Worm (Caenorhabditis elegans) whole organism, young adult: ENCODE data around the gene skr-9.
"Not testable (repeated sequence)": the region's sequence is repeated elsewhere in the genome, so short reads cannot be mapped to it uniquely, and the experiment has no call there.

Experiments used
- B0035.1 ChIP-seq: sonication (generic microtip); optimal IDR thresholded peaks from 2 replicates; lab custom pipeline; 2016; ENCODE audit warnings: missing genetic modification characterization, mild to moderate bottlenecking, missing compliant biosample characterization, missing genotype, missing genetic modification reagents
- B0261.1 ChIP-seq: sonication (generic microtip); optimal IDR thresholded peaks from 2 replicates; lab custom pipeline; 2016; ENCODE audit warnings: mild to moderate bottlenecking, missing genetic modification characterization, moderate library complexity, missing compliant biosample characterization
- B0336.3 ChIP-seq: fragments of 200-800 bp; sonication (Bioruptor generic); IDR thresholded peaks from 2 replicates; pipeline ENCODE4 v1.3.6; 2022; ENCODE audit warnings: missing genetic modification characterization, missing compliant biosample characterization
- Y56A3A.18 ChIP-seq: fragments of 200-800 bp; sonication (Bioruptor generic); IDR thresholded peaks from 2 replicates; pipeline ENCODE4 v1.3.6; 2022; ENCODE audit warnings: missing genetic modification reagents, missing genetic modification characterization, missing compliant biosample characterization
- aptf-3 ChIP-seq: fragments of 200-800 bp; sonication (Bioruptor generic); IDR thresholded peaks from 2 replicates; pipeline ENCODE4 v1.3.6; 2022; ENCODE audit warnings: missing genetic modification characterization, missing compliant biosample characterization
- dpl-1 ChIP-seq: fragments of 150-350 bp; optimal IDR thresholded peaks from 2 replicates; lab custom pipeline; 2014; ENCODE audit warnings: missing biosample characterization, missing genetic modification reagents, missing genetic modification characterization
- gei-17 ChIP-seq: fragments of 200-800 bp; sonication (Bioruptor generic); optimal IDR thresholded peaks from 2 replicates; lab custom pipeline; 2018; ENCODE audit warnings: mild to moderate bottlenecking, missing genetic modification characterization, missing compliant biosample characterization
- hlh-12 ChIP-seq: sonication (generic microtip); optimal IDR thresholded peaks from 2 replicates; lab custom pipeline; 2016; ENCODE audit warnings: missing genetic modification characterization, missing compliant biosample characterization
- nfya-1 ChIP-seq: sonication (generic microtip); optimal IDR thresholded peaks from 2 replicates; lab custom pipeline; 2017; ENCODE audit warnings: antibody characterized with exemption, missing compliant biosample characterization, missing genetic modification characterization, borderline replicate concordance; ENCODE audit not compliant: insufficient read depth
- repo-1 ChIP-seq: sonication (generic microtip); optimal IDR thresholded peaks from 2 replicates; lab custom pipeline; 2017; ENCODE audit warnings: mild to moderate bottlenecking, missing genetic modification characterization, missing compliant biosample characterization
- sea-2 ChIP-seq: fragments of 200-800 bp; sonication (Bioruptor generic); IDR thresholded peaks from 2 replicates; pipeline ENCODE4 v1.3.6; 2022; ENCODE audit warnings: missing genetic modification characterization, missing compliant biosample characterization
- unc-62 ChIP-seq: fragments of 150-350 bp; optimal IDR thresholded peaks from 2 replicates; lab custom pipeline; 2014; ENCODE audit warnings: missing biosample characterization, missing genetic modification reagents, missing genetic modification characterization
- xnd-1 ChIP-seq: sonication (generic microtip); optimal IDR thresholded peaks from 2 replicates; lab custom pipeline; 2016; ENCODE audit warnings: missing genotype, missing genetic modification reagents, missing genetic modification characterization, missing compliant biosample characterization

ce11 chrIV:17140936-17141335, 22.4 kb upstream of the skr-9 start:
- TF ChIP-seq nfya-1 (tag; lab: Kevin White, UChicago); B0261.1 (tag; lab: Kevin White, UChicago); unc-62 (GFP tag; lab: Kevin White, UChicago); gei-17 (GFP tag; lab: Kevin White, UChicago); xnd-1 (tag; lab: Kevin White, UChicago); hlh-12 (tag; lab: Kevin White, UChicago); sea-2 (GFP tag; lab: Robert Waterston, UW); dpl-1 (GFP tag; lab: Kevin White, UChicago); B0336.3 (GFP tag; lab: Robert Waterston, UW); repo-1 (tag; lab: Kevin White, UChicago); Y56A3A.18 (GFP tag; lab: Robert Waterston, UW); B0035.1 (tag; lab: Kevin White, UChicago); aptf-3 (GFP tag; lab: Robert Waterston, UW): not testable (repeated sequence)
